Worm (Caenorhabditis elegans) whole organism, midembryonic: ENCODE results near the gene F45D11.14.
"Not testable (repeated sequence)": the region's sequence is repeated elsewhere in the genome, so short reads cannot be mapped to it uniquely, and the experiment has no call there.

ENCODE experiments used
- T22C8.4 ChIP-seq: fragments of 200-800 bp; sonication (Bioruptor generic); IDR thresholded peaks from 2 replicates; pipeline ENCODE4 v1.3.6; 2022; ENCODE audit warnings: missing genetic modification characterization, missing compliant biosample characterization
- cog-1 ChIP-seq: sonication (generic microtip); optimal IDR thresholded peaks from 2 replicates; lab custom pipeline; 2016; ENCODE audit warnings: missing genetic modification characterization, missing compliant biosample characterization
- flt-1 ChIP-seq: fragments of 200-800 bp; sonication (Bioruptor generic); IDR thresholded peaks from 2 replicates; pipeline ENCODE4 v1.3.6; 2022; ENCODE audit warnings: missing genetic modification characterization, missing compliant biosample characterization
- klf-2 ChIP-seq: fragments of 200-800 bp; sonication (Bioruptor generic); conservative IDR thresholded peaks from 2 replicates; pipeline ENCODE4 v1.3.6; 2022; ENCODE audit warnings: missing genetic modification reagents, missing genetic modification characterization, missing compliant biosample characterization
- med-1 ChIP-seq: sonication (generic microtip); optimal IDR thresholded peaks from 2 replicates; lab custom pipeline; 2017; ENCODE audit warnings: missing genetic modification characterization, mild to moderate bottlenecking, missing compliant biosample characterization, antibody characterized with exemption, missing genetic modification reagents; ENCODE audit not compliant: insufficient read depth
- ref-1 ChIP-seq: fragments of 200-800 bp; sonication (Bioruptor generic); conservative IDR thresholded peaks from 2 replicates; pipeline ENCODE4 v1.3.6; 2022; ENCODE audit warnings: missing genetic modification reagents, missing genetic modification characterization, missing compliant biosample characterization
- tab-1 ChIP-seq: fragments of 200-800 bp; sonication (Bioruptor generic); IDR thresholded peaks from 2 replicates; pipeline ENCODE4 v1.3.6; 2022; ENCODE audit warnings: missing genetic modification characterization, missing compliant biosample characterization
- ztf-23 ChIP-seq: fragments of 200-800 bp; sonication (Bioruptor generic); IDR thresholded peaks from 2 replicates; pipeline ENCODE4 v1.3.6; 2022; ENCODE audit warnings: missing genetic modification reagents, missing genetic modification characterization, missing compliant biosample characterization
- ztf-29 ChIP-seq: fragments of 200-800 bp; sonication (Bioruptor generic); IDR thresholded peaks from 2 replicates; pipeline ENCODE4 v1.3.6; 2022; ENCODE audit warnings: missing genetic modification reagents, missing genetic modification characterization, missing compliant biosample characterization

F45D11.14 gene

ce11 chrII:1024684-1025083 is 18.4 kb upstream of the F45D11.14 start, which contains the start of gene btb-11:
btb-11 (minus strand) TSS chrII:1024784.
- TF ChIP-seq ref-1 (GFP tag; lab: Robert Waterston, UW); klf-2; flt-1 (GFP tag; lab: Robert Waterston, UW): not testable (repeated sequence)

DNA sequence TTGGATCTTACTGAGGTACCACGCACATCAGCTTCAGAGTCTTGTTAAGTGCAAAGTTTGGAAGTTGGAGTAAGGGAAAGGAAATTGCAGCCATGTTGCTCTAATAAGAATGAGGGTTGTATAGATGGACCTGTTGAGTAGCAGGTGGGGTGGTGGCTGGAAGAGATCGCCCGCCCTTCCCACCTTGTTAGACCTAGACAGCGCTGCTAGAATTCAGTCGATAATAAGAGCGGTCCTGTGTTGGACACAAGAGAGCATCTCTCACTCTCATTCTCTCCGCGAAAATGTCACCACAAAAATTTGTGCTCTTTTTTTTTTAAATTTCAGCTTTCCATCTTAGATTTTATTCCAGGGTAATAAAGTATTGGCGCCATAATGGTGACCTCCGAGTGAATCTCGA is 4.9 kb downstream of the F45D11.14 start, which contains the start of the genes fbxb-30 and F45D11.5:
fbxb-30 (minus strand) TSS at position 101 of the 400 bp plus-strand sequence.
F45D11.5 (plus strand) TSS at position 352 of the 400 bp plus-strand sequence.
- TF ChIP-seq med-1 (GFP tag; lab: Kevin White, UChicago), result no peak
- no peak for TF ChIP-seq flt-1 (GFP tag; lab: Robert Waterston, UW)
- no peak for TF ChIP-seq T22C8.4
- TF ChIP-seq tab-1 (GFP tag; lab: Robert Waterston, UW), result no peak
- no peak for TF ChIP-seq ref-1 (GFP tag; lab: Robert Waterston, UW)
- TF ChIP-seq cog-1 (tag; lab: Kevin White, UChicago), result no peak
- TF ChIP-seq ztf-23 (GFP tag; lab: Robert Waterston, UW), result no peak
- no peak for TF ChIP-seq ztf-29 (GFP tag; lab: Robert Waterston, UW)
- no peak for TF ChIP-seq klf-2

- TF ChIP-seq tab-1 (GFP tag; lab: Robert Waterston, UW), result no peak
- TF ChIP-seq ztf-23 (GFP tag; lab: Robert Waterston, UW), result no peak
- no peak for TF ChIP-seq ztf-29 (GFP tag; lab: Robert Waterston, UW)
- TF ChIP-seq ref-1 (GFP tag; lab: Robert Waterston, UW), result no peak
- TF ChIP-seq T22C8.4, result no peak
- TF ChIP-seq klf-2, result no peak
- TF ChIP-seq flt-1 (GFP tag; lab: Robert Waterston, UW), result no peak
Measured at ce11 chrII:999493-999892, 6.8 kb downstream of the F45D11.14 start, which contains the start of gene fbxb-29. fbxb-29 (minus strand) TSS chrII:999593.

DNA sequence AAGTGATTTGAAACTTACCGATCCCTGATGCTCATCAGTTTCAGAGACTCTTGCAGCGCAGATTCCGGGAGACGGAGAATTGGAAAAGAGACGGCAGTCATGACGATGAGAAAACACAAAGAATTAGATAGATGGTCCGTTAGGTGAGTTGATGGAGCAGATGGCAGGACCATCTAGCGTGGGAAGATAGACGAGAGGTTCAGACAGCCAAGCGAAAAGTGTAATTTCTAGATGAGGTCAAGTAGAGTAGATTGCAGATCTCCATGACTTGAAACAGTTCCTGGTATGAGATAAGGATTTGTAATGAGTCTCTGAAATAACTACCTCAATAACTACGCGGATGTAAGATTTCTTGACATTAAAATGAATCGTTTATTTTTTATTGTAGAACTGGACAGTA is 10.2 kb downstream of the F45D11.14 start, which contains the start of gene F45D11.11:
F45D11.11 (minus strand) TSS at position 101 of the 400 bp plus-strand sequence.
- not testable (repeated sequence) for TF ChIP-seq ztf-23 (GFP tag; lab: Robert Waterston, UW); ztf-29 (GFP tag; lab: Robert Waterston, UW); klf-2

- TF ChIP-seq flt-1, ztf-29, ztf-23 (GFP tag; lab: Robert Waterston, UW): not testable (repeated sequence)
Measured at ce11 chrII:994231-994630, 12.0 kb downstream of the F45D11.14 start, which contains the start of gene F45D11.7. F45D11.7 (plus strand) TSS chrII:994531.

DNA sequence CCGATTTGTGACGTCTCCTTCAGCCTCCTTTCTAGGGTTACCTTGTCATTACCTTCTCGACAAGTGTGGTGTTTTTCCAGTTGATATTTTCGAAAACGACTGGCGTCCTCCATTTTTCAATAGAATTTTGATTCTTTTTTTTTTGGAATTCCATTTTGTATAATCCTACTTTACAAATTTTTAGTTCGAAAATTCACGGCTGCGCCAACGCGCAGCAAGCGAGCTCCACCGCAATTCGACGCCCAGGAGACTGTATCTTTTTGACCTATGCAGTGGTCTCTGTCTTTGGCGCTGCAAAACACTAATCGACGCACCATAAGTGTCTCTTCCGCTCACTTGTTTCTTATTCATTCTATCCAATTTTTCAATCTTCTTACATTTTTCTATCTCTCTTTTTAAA is 15.0 kb downstream of the F45D11.14 start, which contains the start of gene fbxc-42:
fbxc-42 (plus strand) TSS at position 301 of the 400 bp plus-strand sequence.
- no peak for TF ChIP-seq flt-1 (GFP tag; lab: Robert Waterston, UW)
- no peak for TF ChIP-seq ztf-23 (GFP tag; lab: Robert Waterston, UW)
- no peak for TF ChIP-seq med-1 (GFP tag; lab: Kevin White, UChicago)
- no peak for TF ChIP-seq cog-1 (tag; lab: Kevin White, UChicago)
- TF ChIP-seq tab-1 (GFP tag; lab: Robert Waterston, UW), result no peak
- TF ChIP-seq ztf-29 (GFP tag; lab: Robert Waterston, UW), result no peak
- TF ChIP-seq ref-1 (GFP tag; lab: Robert Waterston, UW), result no peak
- no peak for TF ChIP-seq klf-2
- TF ChIP-seq T22C8.4, result no peak

- TF ChIP-seq klf-2 (no peak), ref-1 (GFP tag; lab: Robert Waterston, UW) (no peak), med-1 (GFP tag; lab: Kevin White, UChicago) (no peak), T22C8.4 (no peak), tab-1 (GFP tag; lab: Robert Waterston, UW) (no peak), ztf-29 (GFP tag; lab: Robert Waterston, UW) (no peak), cog-1 (tag; lab: Kevin White, UChicago) (no peak), ztf-23 (GFP tag; lab: Robert Waterston, UW) (no peak), flt-1 (GFP tag; lab: Robert Waterston, UW) (no peak)
Measured at ce11 chrII:988437-988836, 17.8 kb downstream of the F45D11.14 start, which contains the start of gene fbxc-39. fbxc-39 (plus strand) TSS chrII:988737.

- TF ChIP-seq flt-1 (GFP tag; lab: Robert Waterston, UW); cog-1 (tag; lab: Kevin White, UChicago); ztf-23 (GFP tag; lab: Robert Waterston, UW): not testable (repeated sequence)
Measured at ce11 chrII:985703-986102, 20.6 kb downstream of the F45D11.14 start, which contains the start of gene fbxc-40. fbxc-40 (plus strand) TSS chrII:986003.

DNA sequence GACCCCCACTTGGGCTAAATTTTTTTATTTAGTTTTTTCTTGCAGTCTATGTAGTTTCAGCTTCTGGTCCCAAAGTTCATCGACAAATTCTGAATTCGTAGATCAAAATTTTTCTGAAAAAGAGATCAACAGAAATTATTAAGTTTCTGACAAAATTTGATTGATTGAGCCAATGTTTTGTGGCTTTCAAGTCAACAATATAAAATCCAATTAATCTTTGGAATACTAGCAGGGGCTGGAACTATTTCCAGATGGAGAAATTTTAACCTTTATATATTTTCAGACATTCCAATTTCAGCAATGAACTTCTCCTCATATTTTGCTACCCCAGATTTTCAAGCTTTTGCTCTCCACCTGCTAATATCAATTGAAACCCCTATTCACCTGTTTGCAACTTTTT is 23.4 kb downstream of the F45D11.14 start, which contains the start of gene srh-274:
srh-274 (plus strand) TSS at position 301 of the 400 bp plus-strand sequence.
- TF ChIP-seq flt-1 (GFP tag; lab: Robert Waterston, UW) (no peak), ztf-23 (GFP tag; lab: Robert Waterston, UW) (no peak), T22C8.4 (no peak), tab-1 (GFP tag; lab: Robert Waterston, UW) (no peak), klf-2 (no peak), ref-1 (GFP tag; lab: Robert Waterston, UW) (no peak), cog-1 (tag; lab: Kevin White, UChicago) (no peak)

ce11 chrII:979135-979534 is 27.1 kb downstream of the F45D11.14 start, which contains the start of the genes fbxc-17 and fbxc-15:
fbxc-17 (minus strand) TSS chrII:979235.
fbxc-15 (plus strand) TSS chrII:979423.
- TF ChIP-seq flt-1 (GFP tag; lab: Robert Waterston, UW) (no peak), klf-2 (no peak), cog-1 (tag; lab: Kevin White, UChicago) (no peak), T22C8.4 (no peak)
